Fruit fly (Drosophila melanogaster): ENCODE measurements around the gene Hs3st-B.

Hs3st-B gene

DNA sequence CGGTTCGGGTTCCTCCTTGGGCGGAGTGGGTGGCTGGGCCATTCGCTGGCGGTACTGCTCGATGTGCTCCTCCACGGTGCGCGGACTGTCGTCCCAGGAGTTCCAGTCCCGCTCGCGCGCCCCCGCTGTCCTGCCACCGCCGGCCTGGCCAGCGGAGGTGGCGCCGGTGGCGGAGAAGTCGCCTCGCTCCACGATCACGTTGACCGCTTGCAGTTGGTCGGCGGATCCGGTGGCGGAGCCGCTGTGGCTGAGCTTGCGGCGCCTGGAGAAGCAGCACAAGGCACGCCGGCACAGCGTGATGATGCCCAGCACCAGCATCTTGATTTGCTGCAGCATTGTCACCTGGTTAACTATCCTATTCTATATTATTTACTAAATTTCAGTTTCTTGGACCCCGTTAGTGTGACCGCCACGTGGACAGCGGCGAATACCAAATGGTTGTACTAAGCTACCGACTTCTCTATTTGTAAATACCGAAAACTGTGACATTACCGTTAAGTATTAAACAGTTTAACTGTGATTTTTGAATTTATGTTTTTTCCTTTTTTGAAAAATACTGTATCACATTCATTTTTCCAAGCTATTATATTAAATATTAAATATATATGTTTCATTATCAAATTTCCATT lies 28.2 kb downstream of the Hs3st-B start, which contains the start of the genes CG32537 and CG32536 (continued):
- TF ChIP-seq E2f1 (GFP tag; IDR thresholded peaks at IDR 0.05) = no peak
- TF ChIP-seq CG3995 (GFP tag; optimal IDR thresholded peaks at IDR 0.05) = peak; percentile 97
- peak; percentile 89 for TF ChIP-seq Myb (GFP tag; optimal IDR thresholded peaks at IDR 0.05)
- no peak for TF ChIP-seq unc-4 (GFP tag; IDR thresholded peaks at IDR 0.05; ENCODE audit: partially characterized antibody)
- TF ChIP-seq BEAF-32 (GFP tag; optimal IDR thresholded peaks at IDR 0.05) = peak; percentile 6
- no peak for TF ChIP-seq CG1233 (GFP tag; optimal IDR thresholded peaks at IDR 0.05)
- TF ChIP-seq wor (GFP tag; IDR thresholded peaks at IDR 0.05) = no peak
- no peak for TF ChIP-seq CrebB (tag; optimal IDR thresholded peaks at IDR 0.05)
- peak; percentile 73 for TF ChIP-seq gfzf (GFP tag; optimal IDR thresholded peaks at IDR 0.05)
- TF ChIP-seq MBD-R2 (GFP tag; IDR thresholded peaks at IDR 0.05) = peak; percentile 67
- no peak for TF ChIP-seq CoRest (tag; optimal IDR thresholded peaks at IDR 0.05)
- peak; percentile 65 for TF ChIP-seq CG9797 (GFP tag; optimal IDR thresholded peaks at IDR 0.05)
- TF ChIP-seq row (GFP tag; IDR thresholded peaks at IDR 0.05) = 0 out of 3 replicates have a peak, but pooled peaks have one; percentile 17
- TF ChIP-seq MESR4 (GFP tag; optimal IDR thresholded peaks at IDR 0.05) = peak; percentile 72
- TF ChIP-seq Med (GFP tag) = peak; percentile 66
- TF ChIP-seq cg (GFP tag; optimal IDR thresholded peaks at IDR 0.05) = no peak
- no peak for TF ChIP-seq Ets97D (GFP tag; optimal IDR thresholded peaks at IDR 0.05)
- no peak for TF ChIP-seq NFAT (GFP tag; IDR thresholded peaks at IDR 0.05)

DNA sequence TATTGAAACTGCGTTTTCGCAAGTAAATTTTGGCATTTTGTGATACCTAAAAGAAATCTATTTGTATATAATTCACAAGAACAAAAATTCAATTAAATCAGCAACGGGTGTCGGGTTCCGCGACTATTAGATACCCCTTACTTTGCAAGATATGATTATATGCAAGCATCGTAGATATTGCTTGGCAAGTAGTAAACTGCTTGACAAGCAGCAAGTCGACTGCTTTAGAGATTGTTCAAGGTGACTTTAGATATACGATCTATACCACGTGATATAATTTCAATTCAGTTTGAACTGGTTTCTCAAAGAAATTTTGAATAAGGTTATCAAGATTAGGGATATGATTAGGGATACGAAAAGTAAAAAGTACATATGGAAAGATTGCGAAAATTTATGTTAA lies 30.0 kb downstream of the Hs3st-B start:
- TF ChIP-seq fd3F (GFP tag; optimal IDR thresholded peaks at IDR 0.05) = no peak
- TF ChIP-seq CG2129 (GFP tag; IDR thresholded peaks at IDR 0.05; ENCODE audit: partially characterized antibody) = no peak
- no peak for TF ChIP-seq Poxn (GFP tag; IDR thresholded peaks at IDR 0.05)
- no peak for TF ChIP-seq Oli (tag; optimal IDR thresholded peaks at IDR 0.05)
- no peak for TF ChIP-seq sim (GFP tag; IDR thresholded peaks at IDR 0.05)
- no peak for TF ChIP-seq CG11695 (GFP tag; IDR thresholded peaks at IDR 0.05)
- TF ChIP-seq CG6683 (GFP tag; optimal IDR thresholded peaks at IDR 0.05) = no peak
- TF ChIP-seq Dfd (GFP tag; optimal IDR thresholded peaks at IDR 0.05) = peak in 1 of 2 experiments; percentile 45
- no peak for TF ChIP-seq B-H2 (GFP tag; optimal IDR thresholded peaks at IDR 0.05)
- peak in 1 of 2 experiments; percentile 47 for TF ChIP-seq Eip74EF (GFP tag; optimal IDR thresholded peaks at IDR 0.05)
- TF ChIP-seq pros (GFP tag; optimal IDR thresholded peaks at IDR 0.05) = no peak
- TF ChIP-seq CG7357 (GFP tag; IDR thresholded peaks at IDR 0.05) = no peak
- TF ChIP-seq Hr39 (optimal IDR thresholded peaks at IDR 0.05) = no peak
- no peak for TF ChIP-seq CG9437 (GFP tag; optimal IDR thresholded peaks at IDR 0.05)
- no peak for TF ChIP-seq HLH4C (GFP tag; IDR thresholded peaks at IDR 0.05; ENCODE audit: partially characterized antibody)
- TF ChIP-seq CG8290 (GFP tag; optimal IDR thresholded peaks at IDR 0.05) = peak; percentile 96
- no peak for TF ChIP-seq CG8290 (tag; optimal IDR thresholded peaks at IDR 0.05)
- no peak for TF ChIP-seq dmrt11E (tag; optimal IDR thresholded peaks at IDR 0.05)
- TF ChIP-seq CG31365 (tag; optimal IDR thresholded peaks at IDR 0.05) = peak; percentile 88
- no peak for TF ChIP-seq CG15696 (tag; optimal IDR thresholded peaks at IDR 0.05)
- no peak for TF ChIP-seq emc (GFP tag; optimal IDR thresholded peaks at IDR 0.05)
- TF ChIP-seq hbn (GFP tag; IDR thresholded peaks at IDR 0.05; ENCODE audit: partially characterized antibody) = no peak
- no peak for TF ChIP-seq CG14710 (tag; optimal IDR thresholded peaks at IDR 0.05)
- no peak for TF ChIP-seq Lim3 (GFP tag; IDR thresholded peaks at IDR 0.05)
- no peak for TF ChIP-seq CG2116 (GFP tag; optimal IDR thresholded peaks at IDR 0.05)
- no peak for TF ChIP-seq vvl (GFP tag; IDR thresholded peaks at IDR 0.05)
- TF ChIP-seq Lhr (GFP tag; optimal IDR thresholded peaks at IDR 0.05) = no peak
- TF ChIP-seq HLH3B (GFP tag; IDR thresholded peaks at IDR 0.05) = no peak
- no peak for TF ChIP-seq Med (GFP tag)
- peak; percentile 22 for TF ChIP-seq stwl (tag; optimal IDR thresholded peaks at IDR 0.05)
- TF ChIP-seq crp (GFP tag; optimal IDR thresholded peaks at IDR 0.05) = no peak
- TF ChIP-seq D19A (tag; optimal IDR thresholded peaks at IDR 0.05) = no peak
- no peak for TF ChIP-seq CG7786 (GFP tag; optimal IDR thresholded peaks at IDR 0.05)
